Worm (Caenorhabditis elegans) whole organism, late embryonic: Measurements from ENCODE around the gene hlh-14.
A peak's percentile ranks its signal among the peaks of the same experiment; 100 is the strongest.

ENCODE experiments used
- F13H6.1 ChIP-seq: sonication (generic microtip); optimal IDR thresholded peaks from 2 replicates; lab custom pipeline; 2016; ENCODE audit warnings: missing genetic modification characterization, missing compliant biosample characterization
- K02D7.2 ChIP-seq: sonication (generic microtip); optimal IDR thresholded peaks from 2 replicates; lab custom pipeline; 2017; ENCODE audit warnings: mild to moderate bottlenecking, missing genetic modification characterization, missing compliant biosample characterization
- T23F11.4 ChIP-seq: fragments of 200-800 bp; sonication (Bioruptor generic); optimal IDR thresholded peaks from 2 replicates; lab custom pipeline; 2018; ENCODE audit warnings: mild to moderate bottlenecking, missing genetic modification characterization, missing compliant biosample characterization
- ahr-1 ChIP-seq: sonication (generic microtip); optimal IDR thresholded peaks from 2 replicates; lab custom pipeline; 2016; ENCODE audit warnings: missing genetic modification characterization, missing compliant biosample characterization
- ama-1 ChIP-seq: fragments of 150-350 bp; optimal IDR thresholded peaks from 2 replicates; lab custom pipeline; 2014
- ceh-14 ChIP-seq: sonication (generic microtip); optimal IDR thresholded peaks from 2 replicates; lab custom pipeline; 2016; ENCODE audit warnings: missing genotype, missing genetic modification characterization, missing compliant biosample characterization
- ceh-18 ChIP-seq: sonication (generic microtip); optimal IDR thresholded peaks from 2 replicates; lab custom pipeline; 2016; ENCODE audit warnings: missing genetic modification characterization, missing compliant biosample characterization
- ceh-22 ChIP-seq: sonication (generic microtip); optimal IDR thresholded peaks from 2 replicates; lab custom pipeline; 2017; ENCODE audit warnings: missing biosample characterization, missing genetic modification characterization
- ceh-31 ChIP-seq: sonication (generic microtip); optimal IDR thresholded peaks from 2 replicates; lab custom pipeline; 2016; ENCODE audit warnings: missing genetic modification characterization, missing compliant biosample characterization
- ceh-34 ChIP-seq: sonication (generic microtip); optimal IDR thresholded peaks from 2 replicates; lab custom pipeline; 2016; ENCODE audit warnings: mild to moderate bottlenecking, missing genetic modification characterization, missing compliant biosample characterization
- ceh-48 ChIP-seq: sonication (generic microtip); optimal IDR thresholded peaks from 2 replicates; lab custom pipeline; 2016; ENCODE audit warnings: missing genetic modification characterization, inconsistent platforms, missing compliant biosample characterization
- ceh-6 ChIP-seq: fragments of 200-800 bp; sonication (Bioruptor generic); optimal IDR thresholded peaks from 2 replicates; lab custom pipeline; 2018; ENCODE audit warnings: mild to moderate bottlenecking, missing genetic modification characterization, missing compliant biosample characterization
- dmd-4 ChIP-seq: sonication (generic microtip); optimal IDR thresholded peaks from 2 replicates; lab custom pipeline; 2016; ENCODE audit warnings: borderline replicate concordance, missing genetic modification characterization, missing compliant biosample characterization
- dve-1 ChIP-seq: sonication (generic microtip); optimal IDR thresholded peaks from 2 replicates; lab custom pipeline; 2017; ENCODE audit warnings: antibody characterized with exemption, mild to moderate bottlenecking, missing genetic modification characterization, missing compliant biosample characterization
- elt-4 ChIP-seq: sonication (generic microtip); optimal IDR thresholded peaks from 2 replicates; lab custom pipeline; 2016; ENCODE audit warnings: missing genetic modification characterization, missing compliant biosample characterization
- ets-4 ChIP-seq: sonication (generic microtip); optimal IDR thresholded peaks from 2 replicates; lab custom pipeline; 2016; ENCODE audit warnings: missing genetic modification characterization, missing compliant biosample characterization
- eyg-1 ChIP-seq: sonication (generic microtip); optimal IDR thresholded peaks from 2 replicates; lab custom pipeline; 2016; ENCODE audit warnings: missing genotype, missing genetic modification characterization, missing compliant biosample characterization
- fkh-10 ChIP-seq: fragments of 150-350 bp; optimal IDR thresholded peaks from 2 replicates; lab custom pipeline; 2014; ENCODE audit warnings: missing biosample characterization, missing genetic modification reagents, missing genetic modification characterization
- hlh-15 ChIP-seq: sonication (generic microtip); optimal IDR thresholded peaks from 2 replicates; lab custom pipeline; 2016; ENCODE audit warnings: missing genetic modification characterization, missing compliant biosample characterization
- hlh-30 ChIP-seq: sonication (generic microtip); optimal IDR thresholded peaks from 2 replicates; lab custom pipeline; 2017; ENCODE audit warnings: antibody characterized with exemption, missing genetic modification characterization, missing compliant biosample characterization; ENCODE audit not compliant: insufficient read depth
- hlh-6 ChIP-seq: sonication (generic microtip); optimal IDR thresholded peaks from 2 replicates; lab custom pipeline; 2016; ENCODE audit warnings: missing genotype, missing genetic modification characterization, missing compliant biosample characterization
- lin-11 ChIP-seq: fragments of 200-800 bp; sonication (Bioruptor generic); optimal IDR thresholded peaks from 2 replicates; lab custom pipeline; 2018; ENCODE audit warnings: mild to moderate bottlenecking, missing genetic modification characterization, missing compliant biosample characterization
- nfya-1 ChIP-seq: sonication (generic microtip); optimal IDR thresholded peaks from 2 replicates; lab custom pipeline; 2017; ENCODE audit warnings: missing genetic modification characterization, mild to moderate bottlenecking, missing compliant biosample characterization, antibody characterized with exemption, moderate library complexity
- nhr-11 ChIP-seq: fragments of 150-350 bp; optimal IDR thresholded peaks from 2 replicates; lab custom pipeline; 2014; ENCODE audit warnings: missing biosample characterization, missing genetic modification characterization
- odd-2 ChIP-seq: sonication (generic microtip); optimal IDR thresholded peaks from 2 replicates; lab custom pipeline; 2017; ENCODE audit warnings: antibody characterized with exemption, mild to moderate bottlenecking, missing genetic modification characterization, missing compliant biosample characterization
- pat-9 ChIP-seq: fragments of 200-800 bp; sonication (Bioruptor generic); optimal IDR thresholded peaks from 2 replicates; lab custom pipeline; 2018; ENCODE audit warnings: mild to moderate bottlenecking, missing genetic modification characterization, moderate library complexity, missing compliant biosample characterization
- pax-1 ChIP-seq: fragments of 150-350 bp; optimal IDR thresholded peaks from 2 replicates; lab custom pipeline; 2014; ENCODE audit warnings: missing biosample characterization, missing genetic modification characterization
- pha-2 ChIP-seq: sonication (generic microtip); optimal IDR thresholded peaks from 2 replicates; lab custom pipeline; 2017; ENCODE audit warnings: mild to moderate bottlenecking, missing genetic modification characterization, missing compliant biosample characterization
- pha-4 ChIP-seq: fragments of 150-350 bp; optimal IDR thresholded peaks from 2 replicates; lab custom pipeline; 2018; ENCODE audit warnings: missing biosample characterization, missing genetic modification reagents, missing genetic modification characterization
- pqm-1 ChIP-seq: sonication (generic microtip); optimal IDR thresholded peaks from 2 replicates; lab custom pipeline; 2016; ENCODE audit warnings: missing genetic modification characterization, missing compliant biosample characterization
- pros-1 ChIP-seq: fragments of 150-350 bp; optimal IDR thresholded peaks from 2 replicates; lab custom pipeline; 2014; ENCODE audit warnings: missing biosample characterization, missing genetic modification reagents, missing genetic modification characterization
- ref-2 ChIP-seq: sonication (generic microtip); optimal IDR thresholded peaks from 2 replicates; lab custom pipeline; 2016; ENCODE audit warnings: missing genetic modification characterization, missing compliant biosample characterization
- sdc-2 ChIP-seq: sonication (generic microtip); optimal IDR thresholded peaks from 2 replicates; lab custom pipeline; 2016; ENCODE audit warnings: missing genotype, missing genetic modification characterization, missing compliant biosample characterization
- sox-2 ChIP-seq: fragments of 200-800 bp; sonication (Bioruptor generic); IDR thresholded peaks from 2 replicates; pipeline ENCODE4 v1.3.6; 2022; ENCODE audit warnings: missing genetic modification reagents, missing genetic modification characterization, missing compliant biosample characterization
- sox-4 ChIP-seq: sonication (generic microtip); optimal IDR thresholded peaks from 2 replicates; lab custom pipeline; 2017; ENCODE audit warnings: mild to moderate bottlenecking, missing genetic modification characterization, inconsistent platforms, missing compliant biosample characterization
- syd-9 ChIP-seq: sonication (generic microtip); optimal IDR thresholded peaks from 2 replicates; lab custom pipeline; 2016; ENCODE audit warnings: mild to moderate bottlenecking, missing genetic modification characterization, moderate library complexity, missing compliant biosample characterization
- tbx-2 ChIP-seq: sonication (generic microtip); optimal IDR thresholded peaks from 2 replicates; lab custom pipeline; 2016; ENCODE audit warnings: missing genetic modification characterization, missing compliant biosample characterization
- tbx-7 ChIP-seq: sonication (generic microtip); optimal IDR thresholded peaks from 2 replicates; lab custom pipeline; 2016; ENCODE audit warnings: missing genotype, missing genetic modification characterization, missing compliant biosample characterization
- unc-3 ChIP-seq, 2 experiments: fragments of 200-800 bp in 1 of 2; sonication (Bioruptor generic) in 1 of 2; sonication (generic microtip) in 1 of 2; conservative IDR thresholded peaks in 1 of 2; optimal IDR thresholded peaks in 1 of 2; 2 replicates each; pipeline versions ENCODE4 v1.3.6 to Lab custom; 2016 to 2022; ENCODE audit warnings: missing compliant biosample characterization in 2 of 2, missing genetic modification characterization in 2 of 2, missing genetic modification reagents in 1 of 2
- unc-42 ChIP-seq: sonication (generic microtip); optimal IDR thresholded peaks from 2 replicates; lab custom pipeline; 2016; ENCODE audit warnings: missing genotype, missing genetic modification characterization, missing compliant biosample characterization
- unc-86 ChIP-seq: sonication (generic microtip); optimal IDR thresholded peaks from 2 replicates; lab custom pipeline; 2016; ENCODE audit warnings: missing genetic modification characterization, missing compliant biosample characterization
- zip-5 ChIP-seq: sonication (generic microtip); optimal IDR thresholded peaks from 2 replicates; lab custom pipeline; 2016; ENCODE audit warnings: missing genetic modification characterization, missing compliant biosample characterization

Gene hlh-14

DNA sequence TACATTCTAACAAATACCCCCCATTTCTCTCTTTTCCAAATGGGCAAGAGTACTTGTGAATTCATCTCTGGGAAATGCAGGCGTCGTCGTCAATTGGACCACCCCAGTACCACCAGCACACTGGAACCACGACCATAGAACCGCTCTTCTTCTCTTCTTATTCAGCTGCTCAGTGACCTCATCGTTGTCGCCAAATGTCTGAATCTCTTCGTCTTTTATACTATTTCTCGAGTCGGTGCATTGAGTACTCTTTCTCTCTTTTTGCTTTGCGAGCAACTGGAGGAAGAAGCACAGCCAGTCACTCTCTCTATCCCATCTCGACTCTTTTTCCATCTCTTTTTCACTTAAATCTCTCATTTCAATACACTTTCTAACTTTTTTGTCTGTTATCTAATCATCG, 41.2 kb upstream of the hlh-14 start (continued):
- no peak for TF ChIP-seq sox-4
- no peak for TF ChIP-seq K02D7.2
- peak; percentile 46 for TF ChIP-seq ceh-18 (tag; lab: Kevin White, UChicago)
- TF ChIP-seq lin-11 (tag; lab: Kevin White, UChicago): no peak
- TF ChIP-seq pat-9: no peak
- TF ChIP-seq F13H6.1: no peak
- TF ChIP-seq pax-1 (tag; lab: Kevin White, UChicago): no peak
- no peak for TF ChIP-seq nhr-11 (tag; lab: Kevin White, UChicago)
- no peak for TF ChIP-seq hlh-15 (tag; lab: Kevin White, UChicago)
- TF ChIP-seq pha-4 (tag; lab: Kevin White, UChicago): no peak
- no peak for TF ChIP-seq ref-2
- TF ChIP-seq hlh-30 (tag; lab: Kevin White, UChicago): no peak
- TF ChIP-seq ama-1 (lab: Kevin White, UChicago): no peak
- no peak for TF ChIP-seq pha-2 (tag; lab: Kevin White, UChicago)
- TF ChIP-seq ahr-1 (tag; lab: Kevin White, UChicago): no peak
- TF ChIP-seq sdc-2: no peak
- TF ChIP-seq ceh-31: peak; percentile 26
- no peak for TF ChIP-seq hlh-6 (tag; lab: Kevin White, UChicago)
- TF ChIP-seq unc-86 (tag; lab: Kevin White, UChicago): no peak
- TF ChIP-seq T23F11.4 (GFP tag; lab: Kevin White, UChicago): no peak
- no peak for TF ChIP-seq pqm-1
- TF ChIP-seq unc-42 (tag; lab: Kevin White, UChicago): peak; percentile 67
- TF ChIP-seq unc-3 (GFP tag; conservative IDR thresholded peaks at IDR 0.05; lab: Robert Waterston, UW): no peak
- no peak for TF ChIP-seq unc-3 (tag; optimal IDR thresholded peaks at IDR 0.05; lab: Kevin White, UChicago)
- no peak for TF ChIP-seq dmd-4 (tag; lab: Kevin White, UChicago)
- no peak for TF ChIP-seq ceh-22 (tag; lab: Kevin White, UChicago)
- peak; percentile 11 for TF ChIP-seq tbx-2 (tag; lab: Kevin White, UChicago)
- no peak for TF ChIP-seq sox-2
- peak; percentile 21 for TF ChIP-seq ceh-48 (tag; lab: Kevin White, UChicago)
- TF ChIP-seq ceh-6 (GFP tag; lab: Kevin White, UChicago): no peak

DNA sequence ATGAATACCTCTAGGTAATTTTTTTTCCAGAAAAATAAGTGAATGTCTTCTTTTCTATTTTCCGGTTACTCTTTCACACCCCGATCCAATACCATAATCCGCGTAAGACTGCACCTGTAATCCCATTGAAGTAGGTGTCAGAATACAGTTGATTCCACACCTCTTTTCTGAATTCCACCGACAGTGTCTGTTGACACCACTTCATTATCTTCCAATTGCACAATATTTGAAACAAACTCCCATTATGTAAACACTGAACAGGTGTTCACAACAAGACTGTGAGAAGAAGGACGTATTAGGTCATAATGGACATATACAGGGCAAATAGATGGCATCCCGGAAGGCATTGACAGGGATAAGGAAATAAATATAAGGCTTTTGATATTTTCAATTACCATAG, 38.7 kb upstream of the hlh-14 start:
- TF ChIP-seq ceh-18 (tag; lab: Kevin White, UChicago) (no peak), nfya-1 (no peak), lin-11 (tag; lab: Kevin White, UChicago) (no peak), ets-4 (tag; lab: Kevin White, UChicago) (no peak), zip-5 (tag; lab: Kevin White, UChicago) (no peak), fkh-10 (GFP tag; lab: Kevin White, UChicago) (no peak), eyg-1 (no peak), pat-9 (no peak), syd-9 (tag; lab: Kevin White, UChicago) (no peak), tbx-7 (tag; lab: Kevin White, UChicago) (no peak), sox-4 (no peak), ceh-14 (tag; lab: Kevin White, UChicago) (no peak), pha-4 (tag; lab: Kevin White, UChicago) (no peak), dve-1 (tag; lab: Kevin White, UChicago) (no peak), hlh-6 (tag; lab: Kevin White, UChicago) (no peak), ceh-34 (tag; lab: Kevin White, UChicago) (no peak), ceh-31 (no peak), pros-1 (tag; lab: Kevin White, UChicago) (no peak), sox-2 (no peak), unc-3 (GFP tag; conservative IDR thresholded peaks at IDR 0.05; lab: Robert Waterston, UW) (no peak), unc-3 (tag; optimal IDR thresholded peaks at IDR 0.05; lab: Kevin White, UChicago) (no peak)

DNA sequence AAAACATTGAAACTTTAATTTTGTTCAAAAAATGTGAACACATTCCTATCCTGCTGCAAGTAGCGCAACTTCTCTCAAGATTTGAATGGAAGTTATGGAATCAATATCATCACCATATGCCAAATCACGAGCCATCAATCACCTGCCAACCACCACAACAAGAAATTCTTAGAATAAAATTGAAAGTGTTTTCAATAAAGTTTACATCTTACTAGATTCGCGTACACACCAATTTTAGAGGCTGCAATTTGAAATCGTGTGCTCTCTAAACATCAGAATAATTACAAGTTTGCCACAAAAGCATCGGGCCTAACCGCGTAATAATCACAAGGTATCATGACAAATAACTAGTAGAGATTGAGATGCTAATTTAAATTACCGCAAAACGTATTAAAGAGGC, 36.2 kb upstream of the hlh-14 start:
- TF ChIP-seq dve-1 (tag; lab: Kevin White, UChicago) (no peak), ets-4 (tag; lab: Kevin White, UChicago) (no peak), ama-1 (lab: Kevin White, UChicago) (no peak), tbx-7 (tag; lab: Kevin White, UChicago) (no peak), odd-2 (no peak), ceh-31 (no peak), T23F11.4 (GFP tag; lab: Kevin White, UChicago) (no peak), sox-4 (no peak), sox-2 (no peak), pros-1 (tag; lab: Kevin White, UChicago) (no peak), syd-9 (tag; lab: Kevin White, UChicago) (no peak), elt-4 (tag; lab: Kevin White, UChicago) (no peak)
- TF ChIP-seq, all 69 proteins: peak for 0
